Worm (Caenorhabditis elegans): ENCODE measurements around the gene K08D9.6.

- TF ChIP-seq nhr-28 (tag; optimal IDR thresholded peaks at IDR 0.05): no peak
- no peak for TF ChIP-seq nhr-12 (tag; optimal IDR thresholded peaks at IDR 0.05)
- no peak for TF ChIP-seq pha-4 (tag; optimal IDR thresholded peaks at IDR 0.05)
- TF ChIP-seq elt-3 (tag; optimal IDR thresholded peaks at IDR 0.05): no peak
Measured at ce11 chrV:3230597-3230996, 4.2 kb downstream of the K08D9.6 start, which contains the start of gene K08D9.10.

Measured in whole organism, mixed stage, embryonic.